Fruit fly (Drosophila melanogaster) whole organism, wandering third instar larva: ENCODE data around the gene Cyp4d21.

Experiments
- Abd-B ChIP-seq: fragments of >200 bp; optimal IDR thresholded peaks from 2 replicates; lab custom pipeline; 2017; ENCODE audit warnings: missing biosample characterization, missing genetic modification characterization
- CG32264 ChIP-seq: fragments of 200-800 bp; sonication (Bioruptor generic); optimal IDR thresholded peaks from 2 replicates; lab custom pipeline; 2016; ENCODE audit warnings: missing biosample characterization, missing genetic modification characterization
- CG9705 ChIP-seq: fragments of 200-800 bp; sonication (Bioruptor generic); optimal IDR thresholded peaks from 2 replicates; lab custom pipeline; 2018; ENCODE audit warnings: missing biosample characterization, mild to moderate bottlenecking, missing genetic modification characterization
- CrebA ChIP-seq: fragments of 200-800 bp; sonication (Bioruptor generic); optimal IDR thresholded peaks from 2 replicates; lab custom pipeline; 2016; ENCODE audit warnings: missing biosample characterization, mild to moderate bottlenecking, missing genetic modification characterization, borderline replicate concordance
- Dfd ChIP-seq: fragments of >200 bp; optimal IDR thresholded peaks from 2 replicates; lab custom pipeline; 2017; ENCODE audit warnings: missing biosample characterization, missing genetic modification characterization
- Dif ChIP-seq: fragments of 200-275, 200-300 bp; sonication (Bioruptor generic); optimal IDR thresholded peaks from 2 replicates; lab custom pipeline; 2018; ENCODE audit warnings: missing biosample characterization, missing genetic modification characterization; ENCODE audit not compliant: partially characterized antibody
- GATAd ChIP-seq: sonication (Bioruptor generic); optimal IDR thresholded peaks from 2 replicates; lab custom pipeline; 2016; ENCODE audit warnings: missing biosample characterization, missing genetic modification characterization
- HLH106 ChIP-seq: fragments of 200-800 bp; optimal IDR thresholded peaks from 3 replicates; lab custom pipeline; 2019; ENCODE audit warnings: missing biosample characterization, mild to moderate bottlenecking, missing genetic modification characterization, moderate library complexity
- Hnf4 ChIP-seq: fragments of 200-800 bp; sonication (Bioruptor generic); optimal IDR thresholded peaks from 2 replicates; lab custom pipeline; 2016; ENCODE audit warnings: missing biosample characterization, mild to moderate bottlenecking, missing genetic modification characterization
- Hr78 ChIP-seq: fragments of >200 bp; optimal IDR thresholded peaks from 2 replicates; lab custom pipeline; 2017; ENCODE audit warnings: missing biosample characterization, missing genetic modification characterization
- Hr83 ChIP-seq: fragments of 200-300 bp; sonication (Bioruptor generic); optimal IDR thresholded peaks from 2 replicates; lab custom pipeline; 2016; ENCODE audit warnings: missing biosample characterization, mild to moderate bottlenecking, missing genetic modification characterization, moderate library complexity; ENCODE audit not compliant: poor library complexity, severe bottlenecking
- Mio ChIP-seq: sonication (Bioruptor generic); optimal IDR thresholded peaks from 2 replicates; lab custom pipeline; 2016; ENCODE audit warnings: missing biosample characterization, missing genetic modification characterization
- Myc ChIP-seq: fragments of >200 bp; optimal IDR thresholded peaks from 2 replicates; lab custom pipeline; 2017
- N ChIP-seq: fragments of >200 bp; optimal IDR thresholded peaks from 2 replicates; lab custom pipeline; 2018; ENCODE audit warnings: missing biosample characterization, missing external identifiers, missing genetic modification characterization
- OdsH ChIP-seq: fragments of 200-800 bp; sonication (Bioruptor generic); optimal IDR thresholded peaks from 2 replicates; lab custom pipeline; 2016; ENCODE audit warnings: missing biosample characterization, mild to moderate bottlenecking, missing genetic modification characterization
- Rel ChIP-seq, 2 experiments: fragments of 200-800 bp; sonication (Bioruptor generic) in 1 of 2; optimal IDR thresholded peaks; 2 replicates in 1 of 2; 3 replicates in 1 of 2; lab custom pipeline; 2016 to 2019; ENCODE audit warnings: mild to moderate bottlenecking in 2 of 2, missing biosample characterization in 2 of 2, missing genetic modification characterization in 2 of 2, moderate library complexity in 1 of 2
- Sp1 ChIP-seq: fragments of 200-800 bp; sonication (Bioruptor generic); optimal IDR thresholded peaks from 3 replicates; lab custom pipeline; 2019; ENCODE audit warnings: missing biosample characterization, mild to moderate bottlenecking, missing genetic modification characterization, moderate library complexity
- Vsx2 ChIP-seq: fragments of 200-300, 225-300 bp; sonication (Bioruptor generic); optimal IDR thresholded peaks from 2 replicates; lab custom pipeline; 2018; ENCODE audit warnings: missing biosample characterization, missing genetic modification characterization; ENCODE audit not compliant: partially characterized antibody
- br ChIP-seq: fragments of 200-800 bp; sonication (Bioruptor generic); optimal IDR thresholded peaks from 2 replicates; lab custom pipeline; 2016; ENCODE audit warnings: missing biosample characterization, missing genetic modification characterization
- brk ChIP-seq: fragments of 200-800 bp; sonication (Bioruptor generic); optimal IDR thresholded peaks from 2 replicates; lab custom pipeline; 2016; ENCODE audit warnings: missing biosample characterization, mild to moderate bottlenecking, missing genetic modification characterization
- dmrt93B ChIP-seq: fragments of 200-800 bp; sonication (Bioruptor generic); optimal IDR thresholded peaks from 2 replicates; lab custom pipeline; 2018; ENCODE audit warnings: missing biosample characterization, mild to moderate bottlenecking, missing genetic modification characterization
- dsf ChIP-seq: sonication (Bioruptor generic); optimal IDR thresholded peaks from 2 replicates; lab custom pipeline; 2016; ENCODE audit warnings: missing biosample characterization, missing genetic modification characterization, borderline replicate concordance
- ey ChIP-seq: fragments of 200-800 bp; sonication (Bioruptor generic); optimal IDR thresholded peaks from 2 replicates; lab custom pipeline; 2016; ENCODE audit warnings: missing biosample characterization, missing genetic modification characterization
- foxo ChIP-seq, 2 experiments: fragments of 200-800 bp; sonication (Bioruptor generic); optimal IDR thresholded peaks; 2 replicates in 1 of 2; 3 replicates in 1 of 2; lab custom pipeline; 2016 to 2017; ENCODE audit warnings: missing biosample characterization in 2 of 2, missing genetic modification characterization in 2 of 2
- fru ChIP-seq: fragments of 200-800 bp; sonication (Bioruptor generic); optimal IDR thresholded peaks from 3 replicates; lab custom pipeline; 2016; ENCODE audit warnings: missing biosample characterization, mild to moderate bottlenecking, missing genetic modification characterization
- h ChIP-seq: fragments of 200-800 bp; sonication (Bioruptor generic); optimal IDR thresholded peaks from 3 replicates; lab custom pipeline; 2016; ENCODE audit warnings: missing biosample characterization, mild to moderate bottlenecking, missing genetic modification characterization
- jim ChIP-seq: fragments of 175-275, 200-325 bp; sonication (Bioruptor generic); optimal IDR thresholded peaks from 2 replicates; lab custom pipeline; 2016; ENCODE audit warnings: missing biosample characterization, mild to moderate bottlenecking, missing genetic modification characterization
- lola ChIP-seq: fragments of >200 bp; optimal IDR thresholded peaks from 2 replicates; lab custom pipeline; 2017; ENCODE audit warnings: missing biosample characterization, missing genetic modification characterization
- pan ChIP-seq: fragments of >200 bp; optimal IDR thresholded peaks from 2 replicates; lab custom pipeline; 2017
- psq ChIP-seq: fragments of 200-800 bp; sonication (Bioruptor generic); optimal IDR thresholded peaks from 3 replicates; lab custom pipeline; 2017; ENCODE audit warnings: missing biosample characterization, mild to moderate bottlenecking, missing genetic modification characterization, moderate library complexity
- rgr ChIP-seq: fragments of 200-800 bp; sonication (Bioruptor generic); optimal IDR thresholded peaks from 3 replicates; lab custom pipeline; 2016; ENCODE audit warnings: missing biosample characterization, mild to moderate bottlenecking, missing genetic modification characterization
- sage ChIP-seq: fragments of 200-800 bp; sonication (Bioruptor generic); optimal IDR thresholded peaks from 2 replicates; lab custom pipeline; 2016; ENCODE audit warnings: missing biosample characterization, mild to moderate bottlenecking, missing genetic modification characterization
- sv ChIP-seq: fragments of 200-800 bp; sonication (Bioruptor generic); optimal IDR thresholded peaks from 3 replicates; lab custom pipeline; 2016; ENCODE audit warnings: missing biosample characterization, missing genetic modification characterization
- tai ChIP-seq: sonication (Bioruptor generic); optimal IDR thresholded peaks from 2 replicates; lab custom pipeline; 2016; ENCODE audit warnings: missing biosample characterization, missing genetic modification characterization
- usp ChIP-seq: fragments of >200 bp; optimal IDR thresholded peaks from 2 replicates; lab custom pipeline; 2017; ENCODE audit warnings: missing biosample characterization, missing genetic modification characterization
- woc ChIP-seq: sonication (Bioruptor generic); optimal IDR thresholded peaks from 2 replicates; lab custom pipeline; 2016; ENCODE audit warnings: missing biosample characterization, mild to moderate bottlenecking, missing genetic modification characterization

Cyp4d21 gene

DNA sequence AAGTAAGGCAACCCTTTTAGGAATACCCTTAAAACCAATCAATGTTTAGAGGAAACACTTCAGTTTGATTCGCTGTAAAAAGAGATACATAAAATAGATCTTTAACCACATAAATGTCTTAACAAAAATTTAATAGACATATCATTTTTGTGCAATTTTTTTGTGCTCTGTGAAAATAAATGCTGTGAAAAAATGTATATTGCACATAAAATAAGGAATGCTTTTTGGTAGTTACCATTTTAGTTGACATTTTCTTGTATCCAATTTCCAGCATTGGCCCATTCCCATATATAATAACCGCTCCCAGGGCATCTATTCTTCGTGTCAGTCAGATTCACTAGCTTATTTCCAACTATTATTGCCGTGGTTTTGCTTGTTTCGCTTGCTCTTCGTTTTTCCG lies 6.8 kb downstream of the Cyp4d21 start:
- TF ChIP-seq usp (GFP tag; lab: Kevin White, UChicago): no peak

DNA sequence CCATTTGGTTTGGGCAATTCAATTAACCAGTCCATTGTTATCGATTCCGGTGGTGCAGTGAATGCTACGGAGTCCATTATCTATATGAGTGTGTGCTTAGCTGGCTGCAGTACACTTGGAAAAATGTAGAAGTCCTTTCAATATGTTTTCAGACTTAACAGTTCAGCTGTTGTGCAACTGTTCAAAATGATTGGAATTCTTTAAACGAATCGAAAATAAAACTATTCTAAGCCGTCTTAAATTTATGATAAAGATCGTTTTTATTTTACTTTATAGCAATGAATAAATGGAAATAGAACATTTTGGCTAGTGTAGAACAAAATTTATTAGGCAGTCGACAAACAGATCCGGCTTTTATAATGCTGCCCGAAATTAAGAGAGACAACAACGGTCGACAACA lies 11.4 kb downstream of the Cyp4d21 start:
- no peak for TF ChIP-seq CG32264
- TF ChIP-seq rgr (GFP tag; lab: Kevin White, UChicago): no peak
- no peak for TF ChIP-seq dmrt93B (GFP tag; lab: Kevin White, UChicago)
- TF ChIP-seq HLH106 (tag; lab: Kevin White, UChicago): no peak
- TF ChIP-seq Vsx2 (GFP tag; lab: Kevin White, UChicago): no peak
- TF ChIP-seq br (GFP tag; lab: Kevin White, UChicago): no peak
- no peak for TF ChIP-seq foxo (GFP tag; optimal IDR thresholded peaks at IDR 0.05; lab: Kevin White, UChicago)
- no peak for TF ChIP-seq sage
- no peak for TF ChIP-seq N (GFP tag; lab: Kevin White, UChicago)
- no peak for TF ChIP-seq fru (GFP tag; lab: Kevin White, UChicago)
- no peak for TF ChIP-seq Sp1 (GFP tag; lab: Kevin White, UChicago)
- no peak for TF ChIP-seq dsf (GFP tag; lab: Kevin White, UChicago)

DNA sequence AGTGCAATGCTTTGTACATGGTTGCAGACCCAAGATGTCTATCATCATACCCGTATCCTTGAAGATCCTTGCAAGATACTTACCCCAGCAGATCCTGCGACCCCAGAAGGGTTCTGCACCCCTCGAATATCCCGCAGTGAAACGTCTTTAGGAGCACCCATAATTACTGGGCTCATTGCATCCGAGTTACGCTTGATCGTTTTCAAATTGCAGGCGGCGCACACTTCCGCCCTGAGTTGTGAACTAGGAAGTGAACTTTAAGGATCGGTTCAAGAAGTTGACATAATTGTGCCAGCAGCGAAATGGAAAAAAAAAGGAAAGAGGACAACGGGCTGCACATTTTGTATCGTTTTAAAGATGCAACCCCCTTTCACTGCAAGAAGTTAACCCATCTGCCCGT lies 13.2 kb downstream of the Cyp4d21 start:
- TF ChIP-seq CG9705 (GFP tag; lab: Kevin White, UChicago): no peak
- no peak for TF ChIP-seq Vsx2 (GFP tag; lab: Kevin White, UChicago)
- no peak for TF ChIP-seq Mio (GFP tag; lab: Kevin White, UChicago)
- no peak for TF ChIP-seq rgr (GFP tag; lab: Kevin White, UChicago)
- TF ChIP-seq Hr78: no peak

DNA sequence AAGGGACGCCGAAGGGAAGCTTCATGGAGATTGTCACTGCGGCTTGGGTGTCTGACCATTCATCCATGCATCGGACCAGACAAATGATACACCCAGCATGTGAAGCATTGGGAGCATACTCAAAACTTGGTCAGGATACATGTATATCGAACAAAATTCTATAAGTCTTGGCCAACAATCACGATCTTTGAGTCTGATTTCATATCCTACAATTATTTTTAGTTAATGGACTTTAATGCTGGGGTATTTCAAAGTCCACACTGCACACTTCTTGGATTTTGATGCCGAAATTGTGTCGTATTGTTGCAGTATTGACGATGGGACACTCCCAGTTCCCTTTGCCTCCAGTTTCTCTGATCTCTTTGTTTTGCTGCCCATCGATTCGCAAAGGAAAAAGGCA lies 13.8 kb downstream of the Cyp4d21 start:
- no peak for TF ChIP-seq tai (GFP tag; lab: Kevin White, UChicago)
- TF ChIP-seq Myc (lab: Kevin White, UChicago): no peak
- no peak for TF ChIP-seq Vsx2 (GFP tag; lab: Kevin White, UChicago)
- no peak for TF ChIP-seq CG32264
- TF ChIP-seq Hnf4 (GFP tag; lab: Kevin White, UChicago): peak; percentile 10
- no peak for TF ChIP-seq Abd-B (GFP tag; lab: Kevin White, UChicago)
- no peak for TF ChIP-seq dsf (GFP tag; lab: Kevin White, UChicago)
- peak; percentile 46 for TF ChIP-seq rgr (GFP tag; lab: Kevin White, UChicago)
- TF ChIP-seq CG9705 (GFP tag; lab: Kevin White, UChicago): no peak
- no peak for TF ChIP-seq Rel (GFP tag; optimal IDR thresholded peaks at IDR 0.05; lab: Kevin White, UChicago)
- TF ChIP-seq Rel (tag; optimal IDR thresholded peaks at IDR 0.05; lab: Kevin White, UChicago): no peak
- no peak for TF ChIP-seq Mio (GFP tag; lab: Kevin White, UChicago)
- TF ChIP-seq h (GFP tag; lab: Kevin White, UChicago): peak; percentile 66
- TF ChIP-seq ey (GFP tag; lab: Kevin White, UChicago): peak; percentile 53
- peak in 1 of 2 experiments; percentile 49 for TF ChIP-seq foxo (GFP tag; optimal IDR thresholded peaks at IDR 0.05; lab: Kevin White, UChicago)
- TF ChIP-seq GATAd (GFP tag; lab: Kevin White, UChicago): no peak
- no peak for TF ChIP-seq CrebA (GFP tag; lab: Kevin White, UChicago)
- no peak for TF ChIP-seq Sp1 (GFP tag; lab: Kevin White, UChicago)
- peak; percentile 39 for TF ChIP-seq HLH106 (tag; lab: Kevin White, UChicago)
- no peak for TF ChIP-seq Dif
- no peak for TF ChIP-seq N (GFP tag; lab: Kevin White, UChicago)
- no peak for TF ChIP-seq sv (GFP tag; lab: Kevin White, UChicago)
- no peak for TF ChIP-seq usp (GFP tag; lab: Kevin White, UChicago)
- peak; percentile 37 for TF ChIP-seq br (GFP tag; lab: Kevin White, UChicago)
- peak; percentile 65 for TF ChIP-seq woc (GFP tag; lab: Kevin White, UChicago)
- peak; percentile 38 for TF ChIP-seq brk (GFP tag; lab: Kevin White, UChicago)
- peak; percentile 6 for TF ChIP-seq dmrt93B (GFP tag; lab: Kevin White, UChicago)
- no peak for TF ChIP-seq Dfd
- TF ChIP-seq Hr78: no peak
- TF ChIP-seq fru (GFP tag; lab: Kevin White, UChicago): peak; percentile 66
- TF ChIP-seq sage: no peak
- no peak for TF ChIP-seq pan
- no peak for TF ChIP-seq Hr83
- TF ChIP-seq OdsH (GFP tag; lab: Kevin White, UChicago): peak; percentile 40
- peak; percentile 51 for TF ChIP-seq psq (GFP tag; lab: Kevin White, UChicago)
- no peak for TF ChIP-seq lola
- TF ChIP-seq jim (GFP tag; lab: Kevin White, UChicago): no peak
- TF ChIP-seq, all 38 proteins: peak for 13
